Fruit fly (Drosophila melanogaster): Measurements from ENCODE around the gene Dhc16F.
A peak's percentile ranks its signal among the peaks of the same experiment; 100 is the strongest.

The Dhc16F gene

dm6 chrX:18082674-18083073, 18.4 kb downstream of the Dhc16F start (continued):
- TF ChIP-seq CG12659 (GFP tag; optimal IDR thresholded peaks at IDR 0.05) (peak; percentile 30), cwo (GFP tag; optimal IDR thresholded peaks at IDR 0.05) (peak; percentile 21), schlank (tag; optimal IDR thresholded peaks at IDR 0.05) (peak; percentile 28), CG1529 (GFP tag; optimal IDR thresholded peaks at IDR 0.05) (no peak), Dip2 (GFP tag; IDR thresholded peaks at IDR 0.05) (no peak), Dbx (GFP tag; IDR thresholded peaks at IDR 0.05) (0 out of 3 replicates have a peak, but pooled peaks have one; percentile 43), CG14014 (GFP tag; IDR thresholded peaks at IDR 0.05) (peak; percentile 50; the same call in 1 of the 2 replicates), CG4328 (GFP tag; optimal IDR thresholded peaks at IDR 0.05) (peak; percentile 30), CG5180 (GFP tag; optimal IDR thresholded peaks at IDR 0.05) (peak; percentile 8)

dm6 chrX:18083528-18084365, 19.5 kb downstream of the Dhc16F start:
- TF ChIP-seq CG9797 (GFP tag; optimal IDR thresholded peaks at IDR 0.05) (no peak), row (GFP tag; IDR thresholded peaks at IDR 0.05) (peak; percentile 39; the same call in 2 of the 3 replicates), chinmo (GFP tag; IDR thresholded peaks at IDR 0.05; ENCODE audit: partially characterized antibody) (0 out of 4 replicates have a peak, but pooled peaks have one; percentile 63), D19A (tag; optimal IDR thresholded peaks at IDR 0.05) (peak; percentile 51), Med (GFP tag) (peak; percentile 54), HLH4C (GFP tag; IDR thresholded peaks at IDR 0.05; ENCODE audit: partially characterized antibody) (no peak), bsh (GFP tag; optimal IDR thresholded peaks at IDR 0.05) (peak in 1 of 2 experiments; percentile 3), CG18599 (GFP tag; optimal IDR thresholded peaks at IDR 0.05) (peak; percentile 30), CG10274 (GFP tag; optimal IDR thresholded peaks at IDR 0.05) (peak; percentile 28), nom (GFP tag; optimal IDR thresholded peaks at IDR 0.05) (no peak), br (optimal IDR thresholded peaks at IDR 0.05) (no peak), CG12769 (tag; optimal IDR thresholded peaks at IDR 0.05) (peak; percentile 25), lab (GFP tag; optimal IDR thresholded peaks at IDR 0.05) (peak; percentile 73), otp (GFP tag; IDR thresholded peaks at IDR 0.05) (peak; percentile 59; the same call in 2 of the 3 replicates), Pdp1 (GFP tag; optimal IDR thresholded peaks at IDR 0.05) (peak in 1 of 2 experiments; percentile 21), CG12236 (GFP tag; optimal IDR thresholded peaks at IDR 0.05) (no peak), exex (tag; optimal IDR thresholded peaks at IDR 0.05) (peak; percentile 58), Hmr (GFP tag; optimal IDR thresholded peaks at IDR 0.05) (peak; percentile 42), grn (GFP tag; optimal IDR thresholded peaks at IDR 0.05) (peak; percentile 29), HHEX (GFP tag; optimal IDR thresholded peaks at IDR 0.05) (peak; percentile 16), CG12071 (GFP tag; optimal IDR thresholded peaks at IDR 0.05) (peak; percentile 25), CG32772 (GFP tag; IDR thresholded peaks at IDR 0.05) (no peak), Antp (GFP tag; optimal IDR thresholded peaks at IDR 0.05) (no peak), GATAe (GFP tag; conservative IDR thresholded peaks at IDR 0.05) (no peak), CG12219 (GFP tag; optimal IDR thresholded peaks at IDR 0.05) (peak; percentile 4), chn (GFP tag; optimal IDR thresholded peaks at IDR 0.05) (no peak), CG2678 (tag; optimal IDR thresholded peaks at IDR 0.05) (peak; percentile 3), CG1603 (tag; optimal IDR thresholded peaks at IDR 0.05) (peak; percentile 21), pfk (GFP tag; optimal IDR thresholded peaks at IDR 0.05) (peak; percentile 75), cas (GFP tag; IDR thresholded peaks at IDR 0.05) (no peak), pan (optimal IDR thresholded peaks at IDR 0.05) (no peak), pan (GFP tag; optimal IDR thresholded peaks at IDR 0.05 in 1 of 2, IDR thresholded peaks at IDR 0.05 in 1 of 2) (no peak), sug (tag; optimal IDR thresholded peaks at IDR 0.05) (peak; percentile 16), CG6813 (GFP tag; optimal IDR thresholded peaks at IDR 0.05) (peak; percentile 26), PHDP (tag; optimal IDR thresholded peaks at IDR 0.05) (peak; percentile 29), CG8924 (tag; optimal IDR thresholded peaks at IDR 0.05) (no peak), vnd (GFP tag; IDR thresholded peaks at IDR 0.05; ENCODE audit: partially characterized antibody) (no peak)
